Worm (Caenorhabditis elegans) whole organism, young adult: ENCODE measurements around the gene acs-7.

Experiments
- B0261.1 ChIP-seq: sonication (generic microtip); optimal IDR thresholded peaks from 2 replicates; lab custom pipeline; 2016; ENCODE audit warnings: mild to moderate bottlenecking, missing genetic modification characterization, moderate library complexity, missing compliant biosample characterization
- C06A6.2 ChIP-seq: fragments of 200-800 bp; sonication (Bioruptor generic); conservative IDR thresholded peaks from 2 replicates; pipeline ENCODE4 v1.3.6; 2022; ENCODE audit warnings: missing genetic modification characterization, missing compliant biosample characterization
- D2030.7 ChIP-seq: fragments of 200-800 bp; sonication (Bioruptor generic); IDR thresholded peaks from 2 replicates; pipeline ENCODE4 v1.3.6; 2022; ENCODE audit warnings: missing genetic modification reagents, missing genetic modification characterization, missing compliant biosample characterization
- F22D6.2 ChIP-seq: sonication (generic microtip); optimal IDR thresholded peaks from 2 replicates; lab custom pipeline; 2016; ENCODE audit warnings: mild to moderate bottlenecking, missing genetic modification characterization, missing compliant biosample characterization
- F23B12.7 ChIP-seq: sonication (generic microtip); optimal IDR thresholded peaks from 2 replicates; lab custom pipeline; 2017; ENCODE audit warnings: missing genetic modification characterization, mild to moderate bottlenecking, missing compliant biosample characterization, antibody characterized with exemption, moderate library complexity; ENCODE audit not compliant: insufficient read depth
- F37B4.10 ChIP-seq: fragments of 200-800 bp; sonication (Bioruptor generic); IDR thresholded peaks from 2 replicates; pipeline ENCODE4 v1.3.6; 2022; ENCODE audit warnings: missing genetic modification characterization, missing compliant biosample characterization
- F39B2.1 ChIP-seq: fragments of 200-800 bp; sonication (Bioruptor generic); IDR thresholded peaks from 2 replicates; pipeline ENCODE4 v1.3.6; 2022; ENCODE audit warnings: missing genetic modification reagents, missing genetic modification characterization, missing compliant biosample characterization
- F49E8.2 ChIP-seq: sonication (generic microtip); optimal IDR thresholded peaks from 3 replicates; lab custom pipeline; 2017; ENCODE audit warnings: missing genetic modification characterization, mild to moderate bottlenecking, missing compliant biosample characterization, antibody characterized with exemption, moderate library complexity; ENCODE audit not compliant: insufficient read depth
- F55B11.4 ChIP-seq: sonication (generic microtip); optimal IDR thresholded peaks from 2 replicates; lab custom pipeline; 2016; ENCODE audit warnings: missing compliant biosample characterization, missing genetic modification characterization, borderline replicate concordance; ENCODE audit not compliant: insufficient read depth
- K12H6.12 ChIP-seq: fragments of 200-800 bp; sonication (Bioruptor generic); optimal IDR thresholded peaks from 2 replicates; lab custom pipeline; 2018; ENCODE audit warnings: mild to moderate bottlenecking, missing genetic modification characterization, missing compliant biosample characterization
- T26A5.8 ChIP-seq: sonication (generic microtip); optimal IDR thresholded peaks from 2 replicates; lab custom pipeline; 2016; ENCODE audit warnings: missing genetic modification characterization, missing compliant biosample characterization
- Y53F4B.3 ChIP-seq: fragments of 200-800 bp; sonication (Bioruptor generic); IDR thresholded peaks from 2 replicates; pipeline ENCODE4 v1.3.6; 2022; ENCODE audit warnings: missing genetic modification reagents, missing genetic modification characterization, missing compliant biosample characterization
- Y53G8AR.9 ChIP-seq: fragments of 200-800 bp; sonication (Bioruptor generic); conservative IDR thresholded peaks from 2 replicates; pipeline ENCODE4 v1.3.6; 2022; ENCODE audit warnings: missing genetic modification reagents, missing genetic modification characterization, missing compliant biosample characterization
- atf-7 ChIP-seq: sonication (generic microtip); optimal IDR thresholded peaks from 2 replicates; lab custom pipeline; 2017; ENCODE audit warnings: mild to moderate bottlenecking, missing genetic modification characterization, missing compliant biosample characterization
- attf-3 ChIP-seq: fragments of 200-800 bp; sonication (Bioruptor generic); conservative IDR thresholded peaks from 2 replicates; pipeline ENCODE4 v1.3.6; 2022; ENCODE audit warnings: missing genetic modification reagents, missing genetic modification characterization, missing compliant biosample characterization
- attf-5 ChIP-seq: fragments of 200-800 bp; sonication (Bioruptor generic); optimal IDR thresholded peaks from 2 replicates; lab custom pipeline; 2018; ENCODE audit warnings: mild to moderate bottlenecking, missing genetic modification characterization, missing compliant biosample characterization
- cebp-1 ChIP-seq, 2 experiments: fragments of 200-800 bp in 1 of 2; sonication (Bioruptor generic) in 1 of 2; sonication (generic microtip) in 1 of 2; IDR thresholded peaks in 1 of 2; optimal IDR thresholded peaks in 1 of 2; 2 replicates each; pipeline versions ENCODE4 v1.3.6 to Lab custom; 2017 to 2022; ENCODE audit warnings: missing compliant biosample characterization in 2 of 2, missing genetic modification characterization in 2 of 2, mild to moderate bottlenecking in 1 of 2, missing genetic modification reagents in 1 of 2, moderate library complexity in 1 of 2
- ceh-79 ChIP-seq: sonication (generic microtip); optimal IDR thresholded peaks from 2 replicates; lab custom pipeline; 2017; ENCODE audit warnings: mild to moderate bottlenecking, missing genetic modification characterization, missing compliant biosample characterization
- ceh-91 ChIP-seq: fragments of 200-800 bp; sonication (Bioruptor generic); IDR thresholded peaks from 2 replicates; pipeline ENCODE4 v1.3.6; 2022; ENCODE audit warnings: missing genetic modification reagents, missing genetic modification characterization, missing compliant biosample characterization
- dox-1 ChIP-seq: fragments of 200-800 bp; sonication (Bioruptor generic); IDR thresholded peaks from 2 replicates; pipeline ENCODE4 v1.3.6; 2022; ENCODE audit warnings: missing genetic modification reagents, missing genetic modification characterization, missing compliant biosample characterization
- dpff-1 ChIP-seq: sonication (generic microtip); optimal IDR thresholded peaks from 2 replicates; lab custom pipeline; 2017; ENCODE audit warnings: mild to moderate bottlenecking, missing genetic modification characterization, missing compliant biosample characterization
- egl-18 ChIP-seq: fragments of 200-800 bp; sonication (Bioruptor generic); IDR thresholded peaks from 2 replicates; pipeline ENCODE4 v1.3.6; 2022; ENCODE audit warnings: missing genetic modification reagents, missing genetic modification characterization, missing compliant biosample characterization
- egl-44 ChIP-seq: fragments of 200-800 bp; sonication (Bioruptor generic); IDR thresholded peaks from 2 replicates; pipeline ENCODE4 v1.3.6; 2022; ENCODE audit warnings: missing genetic modification reagents, missing genetic modification characterization, missing compliant biosample characterization
- ekl-4 ChIP-seq: fragments of 200-800 bp; sonication (Bioruptor generic); IDR thresholded peaks from 2 replicates; pipeline ENCODE4 v1.3.6; 2022; ENCODE audit warnings: missing genetic modification reagents, missing genetic modification characterization, missing compliant biosample characterization
- fkh-3 ChIP-seq: sonication (generic microtip); optimal IDR thresholded peaks from 2 replicates; lab custom pipeline; 2016; ENCODE audit warnings: mild to moderate bottlenecking, missing genetic modification characterization, missing compliant biosample characterization
- hmg-20 ChIP-seq: fragments of 200-800 bp; sonication (Bioruptor generic); IDR thresholded peaks from 2 replicates; pipeline ENCODE4 v1.3.6; 2022; ENCODE audit warnings: missing genetic modification reagents, missing genetic modification characterization, missing compliant biosample characterization
- hrde-1 ChIP-seq: sonication (generic microtip); optimal IDR thresholded peaks from 2 replicates; lab custom pipeline; 2016; ENCODE audit warnings: missing genetic modification characterization, mild to moderate bottlenecking, missing compliant biosample characterization, moderate library complexity, missing genotype, missing genetic modification reagents, borderline replicate concordance
- hsf-1 ChIP-seq: fragments of 200-800 bp; sonication (Bioruptor generic); IDR thresholded peaks from 2 replicates; pipeline ENCODE4 v1.3.6; 2022; ENCODE audit warnings: missing genetic modification reagents, missing genetic modification characterization, missing compliant biosample characterization
- lsy-27 ChIP-seq: sonication (generic microtip); optimal IDR thresholded peaks from 2 replicates; lab custom pipeline; 2017; ENCODE audit warnings: missing genetic modification characterization, mild to moderate bottlenecking, missing compliant biosample characterization, antibody characterized with exemption, missing genotype, borderline replicate concordance; ENCODE audit not compliant: insufficient read depth
- madf-10 ChIP-seq: sonication (generic microtip); optimal IDR thresholded peaks from 2 replicates; lab custom pipeline; 2016; ENCODE audit warnings: mild to moderate bottlenecking, missing genetic modification characterization, missing compliant biosample characterization
- madf-3 ChIP-seq: fragments of 200-800 bp; sonication (Bioruptor generic); IDR thresholded peaks from 2 replicates; pipeline ENCODE4 v1.3.6; 2022; ENCODE audit warnings: missing genetic modification reagents, missing genetic modification characterization, missing compliant biosample characterization
- madf-6 ChIP-seq: fragments of 200-800 bp; sonication (Bioruptor generic); IDR thresholded peaks from 2 replicates; pipeline ENCODE4 v1.3.6; 2022; ENCODE audit warnings: missing genetic modification reagents, missing genetic modification characterization, missing compliant biosample characterization
- mcd-1 ChIP-seq: fragments of 200-800 bp; sonication (Bioruptor generic); IDR thresholded peaks from 2 replicates; pipeline ENCODE4 v1.3.6; 2022; ENCODE audit warnings: missing genetic modification reagents, missing genetic modification characterization, missing compliant biosample characterization
- mel-28 ChIP-seq: sonication (generic microtip); optimal IDR thresholded peaks from 2 replicates; lab custom pipeline; 2016; ENCODE audit warnings: borderline replicate concordance, mild to moderate bottlenecking, missing genetic modification characterization, missing compliant biosample characterization
- mes-4 ChIP-seq: sonication (generic microtip); optimal IDR thresholded peaks from 2 replicates; lab custom pipeline; 2016; ENCODE audit warnings: missing genotype, missing genetic modification characterization, missing compliant biosample characterization
- nhr-90 ChIP-seq: sonication (generic microtip); optimal IDR thresholded peaks from 2 replicates; lab custom pipeline; 2016; ENCODE audit warnings: missing genotype, mild to moderate bottlenecking, missing genetic modification characterization, missing compliant biosample characterization
- pha-4 ChIP-seq: fragments of 150-350 bp; sonication (generic microtip); optimal IDR thresholded peaks from 2 replicates; lab custom pipeline; 2014; ENCODE audit warnings: missing biosample characterization, missing genetic modification reagents, missing genetic modification characterization
- rcor-1 ChIP-seq: fragments of 200-800 bp; sonication (Bioruptor generic); IDR thresholded peaks from 2 replicates; pipeline ENCODE4 v1.3.6; 2022; ENCODE audit warnings: missing genetic modification reagents, missing genetic modification characterization, missing compliant biosample characterization
- repo-1 ChIP-seq: sonication (generic microtip); optimal IDR thresholded peaks from 2 replicates; lab custom pipeline; 2017; ENCODE audit warnings: mild to moderate bottlenecking, missing genetic modification characterization, missing compliant biosample characterization
- sea-2 ChIP-seq: fragments of 200-800 bp; sonication (Bioruptor generic); IDR thresholded peaks from 2 replicates; pipeline ENCODE4 v1.3.6; 2022; ENCODE audit warnings: missing genetic modification characterization, missing compliant biosample characterization
- snpc-1.3 ChIP-seq: sonication (generic microtip); optimal IDR thresholded peaks from 2 replicates; lab custom pipeline; 2017; ENCODE audit warnings: missing genetic modification characterization, mild to moderate bottlenecking, missing compliant biosample characterization, antibody characterized with exemption, moderate library complexity, missing genotype, missing genetic modification reagents; ENCODE audit not compliant: insufficient read depth
- somi-1 ChIP-seq: fragments of 200-800 bp; sonication (Bioruptor generic); optimal IDR thresholded peaks from 2 replicates; lab custom pipeline; 2018; ENCODE audit warnings: mild to moderate bottlenecking, missing genetic modification characterization, missing compliant biosample characterization
- tbp1 ChIP-seq: fragments of 200-800 bp; sonication (Bioruptor generic); optimal IDR thresholded peaks from 2 replicates; lab custom pipeline; 2018; ENCODE audit warnings: mild to moderate bottlenecking, missing genetic modification characterization, missing compliant biosample characterization
- xnd-1 ChIP-seq: sonication (generic microtip); optimal IDR thresholded peaks from 2 replicates; lab custom pipeline; 2016; ENCODE audit warnings: missing genotype, missing genetic modification reagents, missing genetic modification characterization, missing compliant biosample characterization
- ztf-18 ChIP-seq: sonication (generic microtip); optimal IDR thresholded peaks from 2 replicates; lab custom pipeline; 2016; ENCODE audit warnings: missing genotype, mild to moderate bottlenecking, missing genetic modification characterization, missing compliant biosample characterization
- ztf-3 ChIP-seq: fragments of 200-800 bp; sonication (Bioruptor generic); optimal IDR thresholded peaks from 2 replicates; lab custom pipeline; 2018; ENCODE audit warnings: mild to moderate bottlenecking, missing genetic modification characterization, missing compliant biosample characterization

acs-7 gene

ce11 chrII:9285171-9286025 is 6.4 kb upstream of the acs-7 start, which contains the start of gene mtrr-1 (continued):
- no peak for TF ChIP-seq K12H6.12
- no peak for TF ChIP-seq Y53F4B.3
- TF ChIP-seq hsf-1, result no peak
- TF ChIP-seq lsy-27, result no peak
- TF ChIP-seq egl-18 (GFP tag; lab: Robert Waterston, UW), result no peak
- TF ChIP-seq F37B4.10 (GFP tag; lab: Robert Waterston, UW), result no peak
- peak; percentile 46 for TF ChIP-seq F49E8.2
- TF ChIP-seq F23B12.7 (tag; lab: Kevin White, UChicago), result no peak
- TF ChIP-seq madf-10, result no peak
- no peak for TF ChIP-seq cebp-1 (GFP tag; IDR thresholded peaks at IDR 0.05; lab: Robert Waterston, UW)
- peak; percentile 11 for TF ChIP-seq cebp-1 (tag; optimal IDR thresholded peaks at IDR 0.05; lab: Kevin White, UChicago)
- TF ChIP-seq T26A5.8, result no peak
- TF ChIP-seq repo-1 (tag; lab: Kevin White, UChicago), result no peak
- TF ChIP-seq ztf-3 (GFP tag; lab: Kevin White, UChicago), result no peak
- no peak for TF ChIP-seq attf-3 (GFP tag; lab: Robert Waterston, UW)
- no peak for TF ChIP-seq F55B11.4 (tag; lab: Kevin White, UChicago)
- no peak for TF ChIP-seq ceh-91 (GFP tag; lab: Robert Waterston, UW)
- TF ChIP-seq somi-1 (GFP tag; lab: Kevin White, UChicago), result no peak
- 0 out of 2 replicates have a peak, but pooled peaks have one; percentile 18 for TF ChIP-seq ekl-4 (GFP tag; lab: Robert Waterston, UW)
- TF ChIP-seq snpc-1.3 (tag; lab: Kevin White, UChicago), result peak; percentile 46
- no peak for TF ChIP-seq rcor-1 (GFP tag; lab: Robert Waterston, UW)
- no peak for TF ChIP-seq mes-4 (tag; lab: Kevin White, UChicago)
- TF ChIP-seq ztf-18, result no peak
- TF ChIP-seq F39B2.1, result no peak
- no peak for TF ChIP-seq dox-1 (GFP tag; lab: Robert Waterston, UW)
- no peak for TF ChIP-seq hrde-1 (tag; lab: Kevin White, UChicago)
- peak; percentile 18 for TF ChIP-seq tbp1 (GFP tag; lab: Kevin White, UChicago)
- TF ChIP-seq hmg-20 (GFP tag; lab: Robert Waterston, UW), result no peak
- TF ChIP-seq attf-5 (GFP tag; lab: Kevin White, UChicago), result no peak
- peak; percentile 87 for TF ChIP-seq madf-6 (GFP tag; lab: Robert Waterston, UW)
- TF ChIP-seq C06A6.2 (GFP tag; lab: Robert Waterston, UW), result no peak
- no peak for TF ChIP-seq fkh-3 (tag; lab: Kevin White, UChicago)
- peak; percentile 57; the same call in 1 of the 2 replicates for TF ChIP-seq madf-3 (GFP tag; lab: Robert Waterston, UW)
- TF ChIP-seq pha-4 (tag; lab: Kevin White, UChicago), result no peak
- TF ChIP-seq dpff-1 (tag; lab: Kevin White, UChicago), result no peak
- TF ChIP-seq egl-44, result no peak
- TF ChIP-seq Y53G8AR.9 (GFP tag; lab: Robert Waterston, UW), result peak; percentile 47; the same call in 1 of the 2 replicates
- no peak for TF ChIP-seq ceh-79 (tag; lab: Kevin White, UChicago)
- TF ChIP-seq nhr-90, result no peak
- TF ChIP-seq atf-7 (tag; lab: Kevin White, UChicago), result no peak
- peak; percentile 62 for TF ChIP-seq xnd-1 (tag; lab: Kevin White, UChicago)
- no peak for TF ChIP-seq B0261.1 (tag; lab: Kevin White, UChicago)
- no peak for TF ChIP-seq sea-2
- peak; percentile 17; the same call in 1 of the 2 replicates for TF ChIP-seq mcd-1 (GFP tag; lab: Robert Waterston, UW)
- TF ChIP-seq mel-28, result peak; percentile 13
- TF ChIP-seq D2030.7, result peak; percentile 61
- no peak for TF ChIP-seq F22D6.2
